Worm (Caenorhabditis elegans): ENCODE results near the gene srh-28.

srh-28 gene

DNA sequence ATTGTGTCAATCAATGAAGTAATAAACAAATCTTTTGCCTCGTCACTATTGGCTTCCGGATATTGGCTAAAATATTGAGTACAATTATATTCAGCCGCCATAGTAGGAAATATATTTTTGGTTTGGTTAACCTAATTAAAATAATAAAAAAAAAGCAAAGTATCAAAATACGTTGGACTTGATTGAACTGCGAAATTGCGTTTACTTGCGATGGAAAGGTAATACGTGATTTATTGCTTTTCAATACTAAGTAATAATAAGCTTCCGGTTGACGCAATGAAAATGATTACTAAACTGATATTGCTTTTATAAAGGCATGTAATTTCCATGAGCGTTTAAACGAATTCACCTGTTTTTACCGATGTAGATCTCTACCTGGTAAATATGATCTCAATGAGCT is 24.0 kb upstream of the srh-28 start, which contains the start of gene dmsr-9 (continued):
- TF ChIP-seq tbp1 (GFP tag; optimal IDR thresholded peaks at IDR 0.05), result no peak
- no peak for TF ChIP-seq dpff-1 (tag; optimal IDR thresholded peaks at IDR 0.05)
- no peak for TF ChIP-seq ceh-91 (GFP tag; IDR thresholded peaks at IDR 0.05)
- TF ChIP-seq F10E7.11 (tag; optimal IDR thresholded peaks at IDR 0.05), result no peak

DNA sequence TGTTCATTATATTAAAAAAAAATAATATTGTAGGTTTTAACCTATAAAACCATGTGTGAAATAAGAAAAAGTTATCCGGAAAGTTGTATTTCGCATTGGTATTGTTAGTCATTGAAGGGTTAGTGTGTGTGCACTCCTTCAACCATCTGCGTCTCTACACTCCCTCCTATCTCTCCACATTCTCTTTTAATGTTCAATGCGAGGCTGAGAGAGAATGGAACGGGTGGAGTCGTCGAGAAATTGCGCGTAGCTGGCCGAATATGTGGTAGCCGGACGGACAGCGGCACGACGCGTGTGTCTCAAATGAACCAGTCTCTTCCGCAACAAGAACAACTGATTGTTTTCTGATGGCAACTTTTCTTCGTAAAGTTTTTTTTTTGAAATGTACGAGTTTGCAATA is 21.3 kb upstream of the srh-28 start:
- no peak for TF ChIP-seq F10E7.11 (tag; optimal IDR thresholded peaks at IDR 0.05)
- TF ChIP-seq ceh-27 (GFP tag; optimal IDR thresholded peaks at IDR 0.05), result no peak
- TF ChIP-seq hmg-1.2 (GFP tag; IDR thresholded peaks at IDR 0.05), result peak; percentile 91; the same call in 1 of the 2 replicates
- no peak for TF ChIP-seq F33H1.4 (GFP tag; IDR thresholded peaks at IDR 0.05)
- no peak for TF ChIP-seq xnd-1 (tag; optimal IDR thresholded peaks at IDR 0.05)

DNA sequence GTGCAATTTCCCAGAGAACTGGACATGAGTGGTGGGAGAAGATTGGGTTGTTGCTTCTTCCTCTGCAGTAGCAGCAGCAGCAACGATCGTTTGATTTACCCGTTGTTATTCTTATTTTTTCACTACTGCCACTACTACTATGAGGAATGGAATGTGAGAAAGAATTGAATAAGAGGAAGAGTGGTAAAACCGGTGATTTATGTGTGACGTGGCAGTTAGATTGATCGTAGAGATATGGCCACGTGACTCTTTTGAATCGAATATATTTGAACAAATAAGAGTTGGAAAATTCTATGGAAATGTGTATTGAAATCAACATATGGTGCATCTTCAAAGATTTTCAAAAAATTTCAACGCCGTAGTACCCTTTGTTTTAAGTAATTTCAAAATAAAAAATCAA is 20.7 kb upstream of the srh-28 start:
- TF ChIP-seq aptf-3 (GFP tag; IDR thresholded peaks at IDR 0.05) (no peak), B0261.1 (tag; optimal IDR thresholded peaks at IDR 0.05) (no peak), unc-62 (GFP tag; optimal IDR thresholded peaks at IDR 0.05) (no peak), mel-28 (tag; optimal IDR thresholded peaks at IDR 0.05; ENCODE audit: borderline replicate concordance) (no peak), hlh-26 (GFP tag; conservative IDR thresholded peaks at IDR 0.05) (no peak), ama-1 (optimal IDR thresholded peaks at IDR 0.05) (no peak), ama-1 (GFP tag; optimal IDR thresholded peaks at IDR 0.05) (no peak), bed-2 (GFP tag; IDR thresholded peaks at IDR 0.05) (no peak), snpc-4 (GFP tag; optimal IDR thresholded peaks at IDR 0.05) (no peak), snpc-4 (tag; optimal IDR thresholded peaks at IDR 0.05) (no peak), C17E4.6 (GFP tag; IDR thresholded peaks at IDR 0.05) (no peak), lsl-1 (GFP tag; optimal IDR thresholded peaks at IDR 0.05) (no peak), atf-7 (tag; optimal IDR thresholded peaks at IDR 0.05) (no peak)

DNA sequence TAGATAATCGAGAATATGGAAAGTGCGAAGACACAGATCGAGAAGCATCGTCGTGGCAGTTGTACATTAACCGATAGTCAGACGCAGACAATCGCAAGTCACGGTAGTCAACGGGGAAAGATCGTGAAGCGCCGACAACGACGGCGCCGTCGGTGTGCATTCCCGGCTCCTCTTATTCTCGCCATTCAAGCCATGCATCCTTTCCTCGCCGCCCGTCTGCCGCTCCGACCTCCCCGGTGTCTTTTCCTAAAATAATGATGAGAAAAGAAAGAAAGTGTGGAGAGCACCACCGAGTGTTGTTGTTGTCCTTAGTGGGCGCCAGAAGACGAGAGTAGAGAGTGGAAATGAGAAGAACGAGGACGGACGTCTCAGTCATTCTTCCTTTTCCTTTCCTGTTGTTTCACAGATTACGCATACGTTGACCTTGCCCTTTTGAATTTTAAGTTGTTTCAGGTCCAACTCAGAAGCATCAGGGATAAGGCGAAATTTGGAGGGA is 18.2 kb upstream of the srh-28 start, which contains the start of gene ZC404.1:
TSS of gene ZC404.1 (plus strand) at position 446 of the 496 bp plus-strand sequence.
- TF ChIP-seq F49E8.2 (tag; optimal IDR thresholded peaks at IDR 0.05; ENCODE audit: insufficient read depth) (no peak), zfh-2 (GFP tag; conservative IDR thresholded peaks at IDR 0.05) (peak; percentile 92), dox-1 (GFP tag; IDR thresholded peaks at IDR 0.05) (0 out of 2 replicates have a peak, but pooled peaks have one; percentile 10)

DNA sequence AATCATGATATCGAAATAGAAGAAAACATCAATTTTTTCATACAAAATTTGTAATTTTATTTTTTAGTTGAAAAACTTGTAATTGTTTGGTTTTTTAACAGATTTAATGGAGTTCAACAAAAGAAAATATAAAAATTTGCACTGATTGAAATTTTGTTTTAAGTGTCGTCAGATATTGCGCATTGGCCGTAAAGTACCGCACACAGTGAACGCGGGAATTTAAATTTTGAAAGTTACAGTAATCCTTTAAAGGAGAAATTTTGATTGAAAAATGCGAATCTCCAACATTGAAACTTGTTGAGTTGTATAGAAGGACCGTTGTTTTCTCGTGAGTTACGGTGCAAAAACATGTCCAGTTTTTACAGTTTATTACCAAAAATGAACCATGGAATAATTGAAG is 17.4 kb upstream of the srh-28 start:
- TF ChIP-seq lsl-1 (GFP tag; optimal IDR thresholded peaks at IDR 0.05), result peak; percentile 45
- TF ChIP-seq ztf-18 (tag; optimal IDR thresholded peaks at IDR 0.05), result no peak
- no peak for TF ChIP-seq lin-35 (GFP tag; optimal IDR thresholded peaks at IDR 0.05)
- no peak for TF ChIP-seq let-607 (tag; optimal IDR thresholded peaks at IDR 0.05)
- TF ChIP-seq K12H6.12 (tag; optimal IDR thresholded peaks at IDR 0.05), result no peak
- TF ChIP-seq attf-3 (GFP tag; conservative IDR thresholded peaks at IDR 0.05), result no peak
- TF ChIP-seq nfya-1 (tag; optimal IDR thresholded peaks at IDR 0.05; ENCODE audit: borderline replicate concordance, insufficient read depth), result no peak
- TF ChIP-seq snpc-1.3 (tag; optimal IDR thresholded peaks at IDR 0.05; ENCODE audit: insufficient read depth), result no peak
- no peak for TF ChIP-seq Y53F4B.3 (GFP tag; IDR thresholded peaks at IDR 0.05)
- TF ChIP-seq F33H1.4 (GFP tag; IDR thresholded peaks at IDR 0.05), result no peak; the same call in 1 of the 2 replicates
- TF ChIP-seq ceh-27 (GFP tag; optimal IDR thresholded peaks at IDR 0.05), result no peak
- no peak for TF ChIP-seq F39B2.1 (GFP tag; IDR thresholded peaks at IDR 0.05)
- no peak for TF ChIP-seq ets-4 (GFP tag; optimal IDR thresholded peaks at IDR 0.05)
- TF ChIP-seq nfyb-1 (GFP tag; IDR thresholded peaks at IDR 0.05), result no peak
- no peak for TF ChIP-seq sdz-38 (tag; optimal IDR thresholded peaks at IDR 0.05)
- TF ChIP-seq lin-54 (GFP tag; optimal IDR thresholded peaks at IDR 0.05), result peak; percentile 74
- TF ChIP-seq F10E7.11 (tag; optimal IDR thresholded peaks at IDR 0.05), result no peak
- no peak for TF ChIP-seq rpc-1 (optimal IDR thresholded peaks at IDR 0.05)
- TF ChIP-seq rpc-1 (tag; optimal IDR thresholded peaks at IDR 0.05), result no peak
- no peak for TF ChIP-seq ama-1 (optimal IDR thresholded peaks at IDR 0.05)
- no peak for TF ChIP-seq ama-1 (GFP tag; optimal IDR thresholded peaks at IDR 0.05)
- TF ChIP-seq Y79H2A.3 (GFP tag; conservative IDR thresholded peaks at IDR 0.05), result no peak
- no peak for TF ChIP-seq zfh-2 (GFP tag; conservative IDR thresholded peaks at IDR 0.05)
- TF ChIP-seq xnd-1 (tag; optimal IDR thresholded peaks at IDR 0.05), result no peak
- TF ChIP-seq athp-1 (tag; optimal IDR thresholded peaks at IDR 0.05), result no peak
- no peak for TF ChIP-seq F22D6.2 (tag; optimal IDR thresholded peaks at IDR 0.05)
